Worm (Caenorhabditis elegans) whole organism, dauer: ENCODE results near the gene T09A5.4.

Source experiments
- unc-62 ChIP-seq: sonication (generic microtip); optimal IDR thresholded peaks from 2 replicates; lab custom pipeline; 2017; ENCODE audit warnings: missing biosample characterization, missing genetic modification reagents, missing genetic modification characterization

T09A5.4 gene

ce11 chrII:7880373-7880862, 34.4 kb downstream of the T09A5.4 start, which contains the start of gene perm-1:
Gene perm-1 (plus strand): TSS chrII:7880812.
- TF ChIP-seq unc-62 (GFP tag; lab: Kevin White, UChicago) = no peak

- TF ChIP-seq unc-62 (GFP tag; lab: Kevin White, UChicago) = no peak
These were observed 38.9 kb downstream of the T09A5.4 start for ce11 chrII:7884898-7885297.

- TF ChIP-seq unc-62 (GFP tag; lab: Kevin White, UChicago) = no peak
These were observed 41.3 kb downstream of the T09A5.4 start for ce11 chrII:7887295-7887694.

ce11 chrII:7888759-7889158, 42.8 kb downstream of the T09A5.4 start:
- no peak for TF ChIP-seq unc-62 (GFP tag; lab: Kevin White, UChicago)

ce11 chrII:7889321-7889720, 43.3 kb downstream of the T09A5.4 start:
- no peak for TF ChIP-seq unc-62 (GFP tag; lab: Kevin White, UChicago)

ce11 chrII:7891869-7892615, 46.1 kb downstream of the T09A5.4 start:
- TF ChIP-seq unc-62 (GFP tag; lab: Kevin White, UChicago) = no peak

- TF ChIP-seq unc-62 (GFP tag; lab: Kevin White, UChicago) = no peak
These were observed 46.8 kb downstream of the T09A5.4 start, which contains the start of gene ptc-1 for ce11 chrII:7892761-7893272. Gene ptc-1 (plus strand): TSS chrII:7893222.

- no peak for TF ChIP-seq unc-62 (GFP tag; lab: Kevin White, UChicago)
These were observed 47.7 kb downstream of the T09A5.4 start for ce11 chrII:7893648-7894047.

- TF ChIP-seq unc-62 (GFP tag; lab: Kevin White, UChicago) = no peak
These were observed 49.2 kb downstream of the T09A5.4 start for ce11 chrII:7895190-7895589.
